Fruit fly (Drosophila melanogaster): ENCODE data around the gene Abl.

DNA sequence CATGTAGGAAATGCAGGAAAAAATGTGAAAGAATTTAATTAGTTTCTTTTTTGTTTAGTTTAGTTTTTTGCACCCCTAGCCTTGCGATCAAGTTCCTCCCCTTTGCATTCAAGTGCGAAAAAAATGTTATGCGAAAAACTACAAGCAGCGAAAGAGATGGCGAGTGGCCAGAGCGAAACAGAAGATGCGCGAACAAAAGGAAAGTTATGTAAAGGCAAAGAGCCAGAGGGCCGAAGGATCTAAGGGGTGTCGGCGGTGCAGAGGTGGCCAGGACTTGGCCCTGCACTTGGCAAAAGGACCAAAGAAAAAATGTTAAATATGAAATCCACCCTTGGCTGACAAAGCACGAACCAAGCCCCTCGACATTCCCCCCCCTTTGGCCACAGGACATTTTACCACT is 13.6 kb downstream of the Abl start:
- TF ChIP-seq CG9705 (GFP tag; optimal IDR thresholded peaks at IDR 0.05) (no peak), pan (optimal IDR thresholded peaks at IDR 0.05) (no peak), lola (GFP tag; optimal IDR thresholded peaks at IDR 0.05) (no peak), fru (GFP tag; optimal IDR thresholded peaks at IDR 0.05) (no peak), HLH106 (tag; optimal IDR thresholded peaks at IDR 0.05) (no peak), rgr (GFP tag; optimal IDR thresholded peaks at IDR 0.05) (no peak), CrebA (GFP tag; optimal IDR thresholded peaks at IDR 0.05; ENCODE audit: borderline replicate concordance) (no peak), CG32264 (GFP tag; optimal IDR thresholded peaks at IDR 0.05) (no peak), psq (GFP tag; optimal IDR thresholded peaks at IDR 0.05) (no peak), ey (GFP tag; optimal IDR thresholded peaks at IDR 0.05) (no peak), Hr83 (GFP tag; optimal IDR thresholded peaks at IDR 0.05; ENCODE audit: poor library complexity, severe bottlenecking) (no peak), h (GFP tag; optimal IDR thresholded peaks at IDR 0.05) (no peak)

Data from whole organism, wandering third instar larva.